Worm (Caenorhabditis elegans) whole organism, midembryonic: Measurements from ENCODE around the gene grsp-4.

Experiments used
- flt-1 ChIP-seq: fragments of 200-800 bp; sonication (Bioruptor generic); IDR thresholded peaks from 2 replicates; pipeline ENCODE4 v1.3.6; 2022; ENCODE audit warnings: missing genetic modification characterization, missing compliant biosample characterization
- med-1 ChIP-seq: sonication (generic microtip); optimal IDR thresholded peaks from 2 replicates; lab custom pipeline; 2017; ENCODE audit warnings: missing genetic modification characterization, mild to moderate bottlenecking, missing compliant biosample characterization, antibody characterized with exemption, missing genetic modification reagents; ENCODE audit not compliant: insufficient read depth

ce11 chrV:7603404-7603803, 21.3 kb upstream of the grsp-4 start, which contains the start of gene C50E3.11:
- TF ChIP-seq flt-1 (GFP tag; lab: Robert Waterston, UW) (no peak), med-1 (GFP tag; lab: Kevin White, UChicago) (no peak)
